Worm (Caenorhabditis elegans): ENCODE measurements around the gene W02B12.12.

DNA sequence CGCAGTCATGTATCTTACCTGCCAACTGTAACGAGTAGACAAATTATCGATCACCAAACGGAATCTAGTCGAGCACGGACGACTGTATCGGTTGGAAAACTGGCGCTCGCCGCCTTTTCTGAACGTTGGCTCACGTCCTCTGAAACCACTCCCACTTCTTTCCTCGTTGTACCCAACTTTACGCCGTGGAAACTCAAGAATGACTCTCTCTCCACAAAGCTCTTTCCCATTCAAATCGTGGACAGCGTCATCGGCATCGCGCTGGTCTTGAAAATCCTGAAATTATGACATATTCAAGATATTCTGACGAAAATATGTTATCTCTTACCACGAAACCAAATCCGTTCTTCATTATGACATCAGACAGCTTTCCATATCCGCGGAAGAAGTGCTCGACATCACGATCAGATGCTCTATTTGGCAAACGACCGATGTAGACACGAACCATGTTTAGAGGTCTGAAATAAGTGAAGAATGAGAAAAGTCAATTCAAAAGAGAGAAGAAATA lies 26.4 kb downstream of the W02B12.12 start, which contains the start of gene rsp-2:
- TF ChIP-seq mep-1 (tag; optimal IDR thresholded peaks at IDR 0.05), result no peak
- no peak for TF ChIP-seq ham-2 (GFP tag; optimal IDR thresholded peaks at IDR 0.05)
- no peak for TF ChIP-seq elt-1 (tag; optimal IDR thresholded peaks at IDR 0.05; ENCODE audit: borderline replicate concordance, insufficient read depth)
- TF ChIP-seq nhr-12 (tag; optimal IDR thresholded peaks at IDR 0.05), result no peak
- TF ChIP-seq nhr-237 (tag; optimal IDR thresholded peaks at IDR 0.05), result no peak
- no peak for TF ChIP-seq blmp-1 (tag; optimal IDR thresholded peaks at IDR 0.05)
- TF ChIP-seq ztf-11 (tag; optimal IDR thresholded peaks at IDR 0.05), result no peak
- TF ChIP-seq lin-32 (GFP tag; optimal IDR thresholded peaks at IDR 0.05), result no peak

Data from whole organism, mixed stage, embryonic.